Fruit fly (Drosophila melanogaster) whole organism, adult: ENCODE measurements around the gene Lcp65Ag3.

Experiments used
- CG12768 ChIP-seq: fragments of 200-800 bp; sonication (Bioruptor generic); optimal IDR thresholded peaks from 2 replicates; lab custom pipeline; 2017; ENCODE audit warnings: missing biosample characterization, missing genetic modification characterization, mild to moderate bottlenecking, moderate library complexity, missing genetic modification reagents
- CG14711 ChIP-seq: fragments of 200-800 bp; sonication (Bioruptor generic); optimal IDR thresholded peaks from 2 replicates; lab custom pipeline; 2018; ENCODE audit warnings: missing biosample characterization, mild to moderate bottlenecking, missing genetic modification characterization, moderate library complexity
- CG1620 ChIP-seq: fragments of 200-800 bp; sonication (Bioruptor generic); optimal IDR thresholded peaks from 2 replicates; lab custom pipeline; 2016; ENCODE audit warnings: missing biosample characterization, missing genetic modification characterization
- CG33017 ChIP-seq: fragments of 200-800 bp; sonication (Bioruptor generic); optimal IDR thresholded peaks from 2 replicates; lab custom pipeline; 2018; ENCODE audit warnings: missing biosample characterization, mild to moderate bottlenecking, missing genetic modification characterization, moderate library complexity
- CG7045 ChIP-seq: fragments of 200-800 bp; sonication (Bioruptor generic); optimal IDR thresholded peaks from 2 replicates; lab custom pipeline; 2017; ENCODE audit warnings: missing biosample characterization, mild to moderate bottlenecking, missing genetic modification characterization
- CG7101 ChIP-seq: fragments of 200-800 bp; sonication (Bioruptor generic); optimal IDR thresholded peaks from 2 replicates; lab custom pipeline; 2018; ENCODE audit warnings: missing biosample characterization, mild to moderate bottlenecking, missing genetic modification characterization, moderate library complexity
- Crg-1 ChIP-seq: fragments of 200-800 bp; sonication (Bioruptor generic); optimal IDR thresholded peaks from 2 replicates; lab custom pipeline; 2016; ENCODE audit warnings: missing biosample characterization, missing genetic modification characterization
- Hr96 ChIP-seq: fragments of 200-800 bp; sonication (Bioruptor generic); optimal IDR thresholded peaks from 2 replicates; lab custom pipeline; 2016; ENCODE audit warnings: missing biosample characterization, missing genetic modification characterization
- bab1 ChIP-seq: fragments of 200-800 bp; sonication (Bioruptor generic); optimal IDR thresholded peaks from 3 replicates; lab custom pipeline; 2019; ENCODE audit warnings: missing biosample characterization, mild to moderate bottlenecking, missing genetic modification characterization, moderate library complexity
- cic ChIP-seq: fragments of 200-800 bp; sonication (Bioruptor generic); optimal IDR thresholded peaks from 2 replicates; lab custom pipeline; 2017; ENCODE audit warnings: missing biosample characterization, mild to moderate bottlenecking, missing genetic modification characterization, moderate library complexity
- kay ChIP-seq: fragments of 200-800 bp; sonication (Bioruptor generic); peaks from one replicate; lab custom pipeline; 2016; ENCODE audit warnings: missing biosample characterization, missing genetic modification characterization, borderline replicate concordance
- ovo ChIP-seq: fragments of 200-800 bp; sonication (Bioruptor generic); optimal IDR thresholded peaks from 2 replicates; lab custom pipeline; 2016; ENCODE audit warnings: missing biosample characterization, missing genetic modification characterization
- tj ChIP-seq: fragments of 200-800 bp; sonication (Bioruptor generic); optimal IDR thresholded peaks from 3 replicates; lab custom pipeline; 2017; ENCODE audit warnings: missing biosample characterization, mild to moderate bottlenecking, missing genetic modification characterization, moderate library complexity
- toe ChIP-seq: fragments of 200-800 bp; sonication (Bioruptor generic); optimal IDR thresholded peaks from 2 replicates; lab custom pipeline; 2016; ENCODE audit warnings: missing biosample characterization, missing genetic modification characterization

dm6 chr3L:6152531-6152930 lies 21.7 kb upstream of the Lcp65Ag3 start, which contains the start of gene Acp65Aa:
- TF ChIP-seq cic (no peak), toe (no peak), CG7101 (tag; lab: Kevin White, UChicago) (no peak), Crg-1 (GFP tag; lab: Kevin White, UChicago) (no peak), ovo (GFP tag; lab: Kevin White, UChicago) (no peak), CG7045 (no peak), bab1 (GFP tag; lab: Kevin White, UChicago) (no peak), kay (GFP tag; lab: Kevin White, UChicago) (no peak), tj (GFP tag; lab: Kevin White, UChicago) (no peak), CG1620 (GFP tag; lab: Kevin White, UChicago) (no peak), CG14711 (tag; lab: Kevin White, UChicago) (no peak), CG12768 (no peak), CG33017 (tag; lab: Kevin White, UChicago) (no peak), Hr96 (no peak)
